Fruit fly (Drosophila melanogaster) whole organism, embryonic: Measurements from ENCODE around the gene Ythdc1.
A peak's percentile ranks its signal among the peaks of the same experiment; 100 is the strongest.

Experiments
- CG1024 ChIP-seq: fragments of 200-800 bp; sonication (Bioruptor generic); IDR thresholded peaks from 2 replicates; pipeline ENCODE4 v1.3.6; 2022; ENCODE audit warnings: missing biosample characterization, missing genetic modification characterization
- MBD-R2 ChIP-seq: fragments of 200-800 bp; sonication (Bioruptor generic); IDR thresholded peaks from 2 replicates; pipeline ENCODE4 v1.3.6; 2022; ENCODE audit warnings: missing biosample characterization, missing genetic modification characterization
- Sox102F ChIP-seq: fragments of 200-800 bp; sonication (Bioruptor generic); optimal IDR thresholded peaks from 2 replicates; lab custom pipeline; 2018; ENCODE audit warnings: missing biosample characterization, mild to moderate bottlenecking, missing genetic modification characterization, moderate library complexity
- exex ChIP-seq: fragments of 200-800 bp; sonication (Bioruptor generic); optimal IDR thresholded peaks from 4 replicates; lab custom pipeline; 2018; ENCODE audit warnings: missing biosample characterization, mild to moderate bottlenecking, missing genetic modification characterization, moderate library complexity

DNA sequence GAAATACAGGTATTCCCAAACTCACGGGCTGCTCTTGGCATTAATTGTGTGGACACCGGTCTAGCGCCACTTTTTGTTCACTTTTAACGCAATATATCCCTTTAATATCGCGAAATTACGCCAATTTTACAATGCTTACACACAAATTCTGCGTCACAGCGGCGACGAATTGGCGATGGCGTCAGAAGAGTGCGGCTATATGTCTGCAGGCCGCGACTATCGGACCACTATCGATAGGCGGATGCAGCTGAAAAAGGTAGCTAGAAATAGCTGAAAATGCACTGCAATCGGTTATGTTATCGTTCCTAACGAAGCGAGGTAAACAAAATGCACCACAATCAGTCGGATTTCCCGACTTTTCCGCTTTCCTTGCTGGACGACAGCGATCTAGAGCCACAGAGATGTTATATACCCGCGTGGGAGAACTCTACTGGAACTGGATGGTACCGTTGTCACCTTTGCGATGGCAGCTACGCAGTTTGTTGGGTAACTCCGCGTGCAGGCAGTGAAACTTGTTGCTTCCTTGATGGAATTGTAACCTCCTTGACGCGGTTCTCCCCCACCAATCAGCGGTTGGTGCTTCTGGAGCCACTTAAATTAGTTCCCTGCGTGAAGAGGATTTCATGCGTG lies at the start of gene Ythdc1, which contains the start of gene CG12010:
- TF ChIP-seq CG1024 (GFP tag; lab: Robert Waterston, UW) (0 out of 2 replicates have a peak, but pooled peaks have one; percentile 7), MBD-R2 (GFP tag; lab: Robert Waterston, UW) (peak; percentile 91), Sox102F (GFP tag; lab: Kevin White, UChicago) (no peak), exex (no peak)
